Fruit fly (Drosophila melanogaster) Kc167 (cell line): ENCODE data around the gene CG43954.

Source experiments
- Sin3A ChIP-seq: fragments of >200 bp; optimal IDR thresholded peaks from 2 replicates; lab custom pipeline; 2018; ENCODE audit warnings: missing external identifiers
- insv ChIP-seq: fragments of >200 bp; optimal IDR thresholded peaks from 3 replicates; lab custom pipeline; 2018; ENCODE audit warnings: missing external identifiers
- psq ChIP-seq: fragments of >200 bp; optimal IDR thresholded peaks from 2 replicates; lab custom pipeline; 2017; ENCODE audit warnings: missing external identifiers

- no peak for TF ChIP-seq Sin3A (lab: Kevin White, UChicago)
- no peak for TF ChIP-seq psq (lab: Kevin White, UChicago)
- no peak for TF ChIP-seq insv
Measured at dm6 chr3L:16690055-16690454, 21.4 kb downstream of the CG43954 start.
